Fruit fly (Drosophila melanogaster) whole organism, wandering third instar larva: ENCODE measurements around the gene Pus1.

ENCODE experiments used
- Abd-B ChIP-seq: fragments of >200 bp; optimal IDR thresholded peaks from 2 replicates; lab custom pipeline; 2017; ENCODE audit warnings: missing biosample characterization, missing genetic modification characterization
- CG32264 ChIP-seq: fragments of 200-800 bp; sonication (Bioruptor generic); optimal IDR thresholded peaks from 2 replicates; lab custom pipeline; 2016; ENCODE audit warnings: missing biosample characterization, missing genetic modification characterization
- CG9705 ChIP-seq: fragments of 200-800 bp; sonication (Bioruptor generic); optimal IDR thresholded peaks from 2 replicates; lab custom pipeline; 2018; ENCODE audit warnings: missing biosample characterization, mild to moderate bottlenecking, missing genetic modification characterization
- CrebA ChIP-seq: fragments of 200-800 bp; sonication (Bioruptor generic); optimal IDR thresholded peaks from 2 replicates; lab custom pipeline; 2016; ENCODE audit warnings: missing biosample characterization, mild to moderate bottlenecking, missing genetic modification characterization, borderline replicate concordance
- Dfd ChIP-seq: fragments of >200 bp; optimal IDR thresholded peaks from 2 replicates; lab custom pipeline; 2017; ENCODE audit warnings: missing biosample characterization, missing genetic modification characterization
- Dif ChIP-seq: fragments of 200-275, 200-300 bp; sonication (Bioruptor generic); optimal IDR thresholded peaks from 2 replicates; lab custom pipeline; 2018; ENCODE audit warnings: missing biosample characterization, missing genetic modification characterization; ENCODE audit not compliant: partially characterized antibody
- GATAd ChIP-seq: sonication (Bioruptor generic); optimal IDR thresholded peaks from 2 replicates; lab custom pipeline; 2016; ENCODE audit warnings: missing biosample characterization, missing genetic modification characterization
- HLH106 ChIP-seq: fragments of 200-800 bp; optimal IDR thresholded peaks from 3 replicates; lab custom pipeline; 2019; ENCODE audit warnings: missing biosample characterization, mild to moderate bottlenecking, missing genetic modification characterization, moderate library complexity
- Hnf4 ChIP-seq: fragments of 200-800 bp; sonication (Bioruptor generic); optimal IDR thresholded peaks from 2 replicates; lab custom pipeline; 2016; ENCODE audit warnings: missing biosample characterization, mild to moderate bottlenecking, missing genetic modification characterization
- Hr78 ChIP-seq: fragments of >200 bp; optimal IDR thresholded peaks from 2 replicates; lab custom pipeline; 2017; ENCODE audit warnings: missing biosample characterization, missing genetic modification characterization
- Hr83 ChIP-seq: fragments of 200-300 bp; sonication (Bioruptor generic); optimal IDR thresholded peaks from 2 replicates; lab custom pipeline; 2016; ENCODE audit warnings: missing biosample characterization, mild to moderate bottlenecking, missing genetic modification characterization, moderate library complexity; ENCODE audit not compliant: poor library complexity, severe bottlenecking
- Jra ChIP-seq: sonication (Bioruptor generic); optimal IDR thresholded peaks from 2 replicates; lab custom pipeline; 2016; ENCODE audit warnings: missing biosample characterization, missing genetic modification characterization
- Mio ChIP-seq: sonication (Bioruptor generic); optimal IDR thresholded peaks from 2 replicates; lab custom pipeline; 2016; ENCODE audit warnings: missing biosample characterization, missing genetic modification characterization
- Myc ChIP-seq: fragments of >200 bp; optimal IDR thresholded peaks from 2 replicates; lab custom pipeline; 2017
- N ChIP-seq: fragments of >200 bp; optimal IDR thresholded peaks from 2 replicates; lab custom pipeline; 2018; ENCODE audit warnings: missing biosample characterization, missing external identifiers, missing genetic modification characterization
- OdsH ChIP-seq: fragments of 200-800 bp; sonication (Bioruptor generic); optimal IDR thresholded peaks from 2 replicates; lab custom pipeline; 2016; ENCODE audit warnings: missing biosample characterization, mild to moderate bottlenecking, missing genetic modification characterization
- Rel ChIP-seq, 2 experiments: fragments of 200-800 bp; sonication (Bioruptor generic) in 1 of 2; optimal IDR thresholded peaks; 2 replicates in 1 of 2; 3 replicates in 1 of 2; lab custom pipeline; 2016 to 2019; ENCODE audit warnings: mild to moderate bottlenecking in 2 of 2, missing biosample characterization in 2 of 2, missing genetic modification characterization in 2 of 2, moderate library complexity in 1 of 2
- Sp1 ChIP-seq: fragments of 200-800 bp; sonication (Bioruptor generic); optimal IDR thresholded peaks from 3 replicates; lab custom pipeline; 2019; ENCODE audit warnings: missing biosample characterization, mild to moderate bottlenecking, missing genetic modification characterization, moderate library complexity
- Vsx2 ChIP-seq: fragments of 200-300, 225-300 bp; sonication (Bioruptor generic); optimal IDR thresholded peaks from 2 replicates; lab custom pipeline; 2018; ENCODE audit warnings: missing biosample characterization, missing genetic modification characterization; ENCODE audit not compliant: partially characterized antibody
- br ChIP-seq: fragments of 200-800 bp; sonication (Bioruptor generic); optimal IDR thresholded peaks from 2 replicates; lab custom pipeline; 2016; ENCODE audit warnings: missing biosample characterization, missing genetic modification characterization
- brk ChIP-seq: fragments of 200-800 bp; sonication (Bioruptor generic); optimal IDR thresholded peaks from 2 replicates; lab custom pipeline; 2016; ENCODE audit warnings: missing biosample characterization, mild to moderate bottlenecking, missing genetic modification characterization
- dl ChIP-seq, 2 experiments: fragments of 175-275, 200-275 bp in 1 of 2; fragments of 200-275 bp in 1 of 2; sonication (Bioruptor generic); optimal IDR thresholded peaks; lab custom pipeline; 2018; ENCODE audit warnings: mild to moderate bottlenecking in 2 of 2, missing biosample characterization in 2 of 2, missing genetic modification characterization in 2 of 2, moderate library complexity in 2 of 2; ENCODE audit not compliant: partially characterized antibody in 2 of 2, insufficient read depth in 1 of 2
- dmrt93B ChIP-seq: fragments of 200-800 bp; sonication (Bioruptor generic); optimal IDR thresholded peaks from 2 replicates; lab custom pipeline; 2018; ENCODE audit warnings: missing biosample characterization, mild to moderate bottlenecking, missing genetic modification characterization
- dsf ChIP-seq: sonication (Bioruptor generic); optimal IDR thresholded peaks from 2 replicates; lab custom pipeline; 2016; ENCODE audit warnings: missing biosample characterization, missing genetic modification characterization, borderline replicate concordance
- ey ChIP-seq: fragments of 200-800 bp; sonication (Bioruptor generic); optimal IDR thresholded peaks from 2 replicates; lab custom pipeline; 2016; ENCODE audit warnings: missing biosample characterization, missing genetic modification characterization
- foxo ChIP-seq, 2 experiments: fragments of 200-800 bp; sonication (Bioruptor generic); optimal IDR thresholded peaks; 2 replicates in 1 of 2; 3 replicates in 1 of 2; lab custom pipeline; 2016 to 2017; ENCODE audit warnings: missing biosample characterization in 2 of 2, missing genetic modification characterization in 2 of 2
- fru ChIP-seq: fragments of 200-800 bp; sonication (Bioruptor generic); optimal IDR thresholded peaks from 3 replicates; lab custom pipeline; 2016; ENCODE audit warnings: missing biosample characterization, mild to moderate bottlenecking, missing genetic modification characterization
- h ChIP-seq: fragments of 200-800 bp; sonication (Bioruptor generic); optimal IDR thresholded peaks from 3 replicates; lab custom pipeline; 2016; ENCODE audit warnings: missing biosample characterization, mild to moderate bottlenecking, missing genetic modification characterization
- jim ChIP-seq: fragments of 175-275, 200-325 bp; sonication (Bioruptor generic); optimal IDR thresholded peaks from 2 replicates; lab custom pipeline; 2016; ENCODE audit warnings: missing biosample characterization, mild to moderate bottlenecking, missing genetic modification characterization
- lola ChIP-seq: fragments of >200 bp; optimal IDR thresholded peaks from 2 replicates; lab custom pipeline; 2017; ENCODE audit warnings: missing biosample characterization, missing genetic modification characterization
- pan ChIP-seq: fragments of >200 bp; optimal IDR thresholded peaks from 2 replicates; lab custom pipeline; 2017
- psq ChIP-seq: fragments of 200-800 bp; sonication (Bioruptor generic); optimal IDR thresholded peaks from 3 replicates; lab custom pipeline; 2017; ENCODE audit warnings: missing biosample characterization, mild to moderate bottlenecking, missing genetic modification characterization, moderate library complexity
- rgr ChIP-seq: fragments of 200-800 bp; sonication (Bioruptor generic); optimal IDR thresholded peaks from 3 replicates; lab custom pipeline; 2016; ENCODE audit warnings: missing biosample characterization, mild to moderate bottlenecking, missing genetic modification characterization
- sage ChIP-seq: fragments of 200-800 bp; sonication (Bioruptor generic); optimal IDR thresholded peaks from 2 replicates; lab custom pipeline; 2016; ENCODE audit warnings: missing biosample characterization, mild to moderate bottlenecking, missing genetic modification characterization
- sv ChIP-seq: fragments of 200-800 bp; sonication (Bioruptor generic); optimal IDR thresholded peaks from 3 replicates; lab custom pipeline; 2016; ENCODE audit warnings: missing biosample characterization, missing genetic modification characterization
- tai ChIP-seq: sonication (Bioruptor generic); optimal IDR thresholded peaks from 2 replicates; lab custom pipeline; 2016; ENCODE audit warnings: missing biosample characterization, missing genetic modification characterization
- usp ChIP-seq: fragments of >200 bp; optimal IDR thresholded peaks from 2 replicates; lab custom pipeline; 2017; ENCODE audit warnings: missing biosample characterization, missing genetic modification characterization
- woc ChIP-seq: sonication (Bioruptor generic); optimal IDR thresholded peaks from 2 replicates; lab custom pipeline; 2016; ENCODE audit warnings: missing biosample characterization, mild to moderate bottlenecking, missing genetic modification characterization

Pus1 gene

DNA sequence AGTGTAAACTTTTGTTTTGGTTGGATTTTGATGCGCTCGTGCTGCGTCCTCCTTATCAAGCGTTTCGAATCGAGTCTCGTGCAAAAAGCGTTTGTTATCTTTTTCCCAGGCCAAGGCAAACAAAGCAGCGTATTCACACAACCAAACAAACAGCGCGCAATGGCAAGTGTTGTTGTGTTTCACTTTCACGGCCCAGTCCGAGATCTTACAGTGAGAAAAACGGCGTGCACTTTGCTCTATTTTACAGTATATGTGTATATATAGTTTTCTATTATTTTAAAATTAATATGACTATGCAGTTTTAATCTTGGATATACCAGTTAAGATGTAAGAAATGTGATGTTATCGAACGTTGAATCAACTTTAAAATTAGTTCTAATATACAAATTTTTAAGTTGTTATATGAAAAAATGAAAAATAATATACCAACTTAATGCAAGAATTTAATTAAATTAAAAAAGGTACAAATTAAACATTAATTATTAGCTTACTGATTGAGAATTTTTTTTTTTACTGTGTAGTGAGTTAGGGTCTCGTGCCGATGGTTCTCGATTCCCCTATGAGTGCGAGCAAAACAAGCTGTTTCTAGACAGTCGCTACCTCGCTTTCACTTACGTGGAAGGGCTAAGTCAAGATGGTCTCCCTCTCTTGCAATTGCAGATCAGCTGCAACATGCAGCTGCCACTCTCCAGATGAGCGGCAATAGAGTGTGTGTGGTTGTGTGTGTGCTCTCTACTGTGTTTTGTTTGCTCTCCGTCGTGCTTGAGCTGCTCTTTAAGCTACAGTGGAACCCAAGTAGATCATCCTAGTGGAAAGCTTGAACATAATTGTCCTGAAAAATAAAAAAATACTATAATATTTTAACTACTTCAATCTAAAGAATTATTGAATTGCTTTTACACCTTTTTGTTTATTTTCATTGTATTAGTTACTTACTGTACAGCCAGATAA lies 2.0 kb upstream of the Pus1 start:
- TF ChIP-seq psq: peak; percentile 82
- peak; percentile 44 for TF ChIP-seq ey (GFP tag; lab: Kevin White, UChicago)
- no peak for TF ChIP-seq pan
- no peak for TF ChIP-seq usp (GFP tag; lab: Kevin White, UChicago)
- TF ChIP-seq lola: no peak
- TF ChIP-seq Mio (GFP tag; lab: Kevin White, UChicago): no peak
- peak; percentile 83 for TF ChIP-seq HLH106 (tag; lab: Kevin White, UChicago)
- peak; percentile 64 for TF ChIP-seq brk (GFP tag; lab: Kevin White, UChicago)
- TF ChIP-seq h (GFP tag; lab: Kevin White, UChicago): peak; percentile 68
- TF ChIP-seq woc (GFP tag; lab: Kevin White, UChicago): peak; percentile 44
- TF ChIP-seq jim (GFP tag; lab: Kevin White, UChicago): no peak
- TF ChIP-seq sage: peak; percentile 16
- TF ChIP-seq Dif (GFP tag; lab: Kevin White, UChicago): peak; percentile 49
- no peak for TF ChIP-seq Abd-B (GFP tag; lab: Kevin White, UChicago)
- peak; percentile 8 for TF ChIP-seq Hr83
- peak; percentile 90 for TF ChIP-seq Sp1 (GFP tag; lab: Kevin White, UChicago)
- TF ChIP-seq CG9705 (GFP tag; lab: Kevin White, UChicago): peak; percentile 56
- TF ChIP-seq N (GFP tag; lab: Kevin White, UChicago): no peak
- TF ChIP-seq Myc: no peak
- peak; percentile 51 to 74 for TF ChIP-seq dl (GFP tag; optimal IDR thresholded peaks at IDR 0.05; lab: Kevin White, UChicago; ENCODE audit: insufficient read depth in 1 of 2, partially characterized antibody in 2 of 2)
- TF ChIP-seq sv (GFP tag; lab: Kevin White, UChicago): peak; percentile 53
- peak; percentile 9 for TF ChIP-seq br (GFP tag; lab: Kevin White, UChicago)
- TF ChIP-seq Jra (GFP tag; lab: Kevin White, UChicago): no peak
- no peak for TF ChIP-seq Vsx2
- TF ChIP-seq Dfd (GFP tag; lab: Kevin White, UChicago): no peak
- no peak for TF ChIP-seq tai (GFP tag; lab: Kevin White, UChicago)
- TF ChIP-seq Rel (GFP tag; optimal IDR thresholded peaks at IDR 0.05; lab: Kevin White, UChicago): no peak
- TF ChIP-seq Rel (tag; optimal IDR thresholded peaks at IDR 0.05; lab: Kevin White, UChicago): peak; percentile 19
- no peak for TF ChIP-seq Hr78 (GFP tag; lab: Kevin White, UChicago)
- peak; percentile 89 for TF ChIP-seq rgr (GFP tag; lab: Kevin White, UChicago)
- TF ChIP-seq Hnf4: peak; percentile 54
- peak in 1 of 2 experiments; percentile 86 for TF ChIP-seq foxo (GFP tag; optimal IDR thresholded peaks at IDR 0.05; lab: Kevin White, UChicago)
- TF ChIP-seq dmrt93B (GFP tag; lab: Kevin White, UChicago): peak; percentile 69
- peak; percentile 91 for TF ChIP-seq OdsH (GFP tag; lab: Kevin White, UChicago)
- no peak for TF ChIP-seq CG32264 (GFP tag; lab: Kevin White, UChicago)
- TF ChIP-seq dsf (GFP tag; lab: Kevin White, UChicago): peak; percentile 1
- peak; percentile 64 for TF ChIP-seq fru
- TF ChIP-seq GATAd (GFP tag; lab: Kevin White, UChicago): no peak
- TF ChIP-seq CrebA: no peak

DNA sequence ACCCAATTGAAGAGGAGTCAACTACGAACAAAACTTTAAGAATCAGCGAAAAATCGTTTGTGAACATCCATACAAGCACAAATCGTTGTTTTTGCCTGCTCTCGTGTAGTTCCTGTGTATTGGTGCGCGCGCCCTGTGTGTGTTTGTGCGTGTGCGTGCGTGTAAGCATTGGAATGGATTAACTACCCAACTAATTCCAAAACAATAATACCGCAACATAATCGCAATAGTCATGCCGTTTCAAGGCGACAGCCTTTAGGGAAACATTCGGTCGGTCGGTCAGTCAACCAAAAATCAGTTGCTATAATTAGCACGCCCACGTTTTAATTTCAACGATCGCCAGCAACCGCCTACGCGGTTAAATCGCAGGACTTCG lies 980 bp upstream of the Pus1 start:
- no peak for TF ChIP-seq Vsx2

DNA sequence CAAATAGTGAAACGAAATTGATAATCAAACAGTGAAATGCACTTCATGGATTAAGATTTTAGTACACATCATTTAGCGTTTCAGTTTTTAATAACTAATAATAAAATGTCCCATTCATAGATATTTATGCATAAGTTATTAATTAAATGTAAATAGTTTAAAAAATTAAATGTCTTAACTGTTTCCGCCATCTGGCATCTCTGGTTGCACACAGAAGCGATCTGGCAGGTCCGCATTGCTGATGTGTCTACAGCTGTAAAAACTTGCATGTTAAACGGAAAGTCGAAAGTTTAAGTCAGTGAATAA lies 4.0 kb downstream of the Pus1 start, which contains the start of gene Srp72:
Srp72 (plus strand) TSS at position 232 of the 306 bp plus-strand sequence.
- TF ChIP-seq Myc (no peak), Hr78 (GFP tag; lab: Kevin White, UChicago) (no peak), foxo (GFP tag; optimal IDR thresholded peaks at IDR 0.05; lab: Kevin White, UChicago) (peak in 1 of 2 experiments; percentile 58), HLH106 (tag; lab: Kevin White, UChicago) (peak; percentile 50), Hr83 (peak; percentile 35), jim (GFP tag; lab: Kevin White, UChicago) (no peak), CG32264 (GFP tag; lab: Kevin White, UChicago) (no peak), Sp1 (GFP tag; lab: Kevin White, UChicago) (peak; percentile 45), fru (peak; percentile 40), OdsH (GFP tag; lab: Kevin White, UChicago) (peak; percentile 17), ey (GFP tag; lab: Kevin White, UChicago) (peak; percentile 12), usp (GFP tag; lab: Kevin White, UChicago) (no peak), psq (peak; percentile 6), Dfd (GFP tag; lab: Kevin White, UChicago) (no peak), pan (no peak), Dif (GFP tag; lab: Kevin White, UChicago) (no peak), br (GFP tag; lab: Kevin White, UChicago) (peak; percentile 25), rgr (GFP tag; lab: Kevin White, UChicago) (peak; percentile 44), h (GFP tag; lab: Kevin White, UChicago) (peak; percentile 50), Vsx2 (no peak), dsf (GFP tag; lab: Kevin White, UChicago) (peak; percentile 45), sv (GFP tag; lab: Kevin White, UChicago) (peak; percentile 48), woc (GFP tag; lab: Kevin White, UChicago) (no peak), Hnf4 (peak; percentile 39), Abd-B (GFP tag; lab: Kevin White, UChicago) (no peak), lola (no peak), CrebA (no peak), Mio (GFP tag; lab: Kevin White, UChicago) (no peak), GATAd (GFP tag; lab: Kevin White, UChicago) (peak; percentile 26), Jra (GFP tag; lab: Kevin White, UChicago) (no peak), brk (GFP tag; lab: Kevin White, UChicago) (no peak), CG9705 (GFP tag; lab: Kevin White, UChicago) (peak; percentile 47), sage (peak; percentile 59)
